Fruit fly (Drosophila melanogaster): ENCODE results near the gene Asciz.
A peak's percentile ranks its signal among the peaks of the same experiment; 100 is the strongest.

The Asciz gene

DNA sequence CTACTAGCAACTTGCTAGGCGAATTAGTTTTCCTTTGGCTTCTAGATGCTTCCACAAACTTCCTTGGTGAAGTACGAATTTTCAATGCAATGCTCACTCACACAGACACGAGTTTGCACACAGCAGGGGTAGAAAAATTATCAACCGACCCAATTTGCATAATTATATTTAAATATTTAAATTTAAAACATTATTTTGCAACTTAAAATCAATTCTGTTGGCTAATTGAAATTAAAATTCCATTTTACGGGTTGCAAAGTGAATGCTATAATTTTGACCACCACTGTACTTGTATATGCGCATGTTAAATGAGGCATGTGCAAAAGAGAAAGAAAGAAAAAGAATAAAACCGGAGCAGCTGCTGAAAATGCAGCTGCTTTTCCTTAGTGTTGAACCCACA is 28.0 kb upstream of the Asciz start (continued):
- TF ChIP-seq dm (GFP tag; optimal IDR thresholded peaks at IDR 0.05) (no peak), mam (GFP tag; optimal IDR thresholded peaks at IDR 0.05) (peak; percentile 57), CG4854 (GFP tag; optimal IDR thresholded peaks at IDR 0.05) (peak; percentile 67), CG31365 (tag; optimal IDR thresholded peaks at IDR 0.05) (peak; percentile 72), Taf1 (GFP tag; IDR thresholded peaks at IDR 0.05) (peak; percentile 77), vvl (GFP tag; IDR thresholded peaks at IDR 0.05) (peak; percentile 98), Lhr (GFP tag; optimal IDR thresholded peaks at IDR 0.05) (peak; percentile 78), CG17359 (tag; optimal IDR thresholded peaks at IDR 0.05) (peak; percentile 98), CG42726 (GFP tag; IDR thresholded peaks at IDR 0.05; ENCODE audit: partially characterized antibody) (no peak), CG33557 (GFP tag; optimal IDR thresholded peaks at IDR 0.05) (peak; percentile 79), en (GFP tag; optimal IDR thresholded peaks at IDR 0.05) (peak; percentile 24), CG13894 (tag; optimal IDR thresholded peaks at IDR 0.05) (peak; percentile 89), Pdp1 (GFP tag; optimal IDR thresholded peaks at IDR 0.05) (peak; percentile 55), CG7372 (GFP tag; IDR thresholded peaks at IDR 0.05) (peak; percentile 92), stc (GFP tag; IDR thresholded peaks at IDR 0.05) (peak; percentile 93), unc-4 (GFP tag; IDR thresholded peaks at IDR 0.05; ENCODE audit: partially characterized antibody) (no peak), pho (GFP tag; optimal IDR thresholded peaks at IDR 0.05) (peak; percentile 29), chm (GFP tag; IDR thresholded peaks at IDR 0.05) (peak; percentile 95), fd102C (GFP tag; optimal IDR thresholded peaks at IDR 0.05) (peak; percentile 85), CG34376 (GFP tag; optimal IDR thresholded peaks at IDR 0.05) (peak; percentile 28), CG12155 (GFP tag; optimal IDR thresholded peaks at IDR 0.05) (peak; percentile 84), Hsf (GFP tag; optimal IDR thresholded peaks at IDR 0.05) (peak; percentile 76), croc (GFP tag; conservative IDR thresholded peaks at IDR 0.05) (peak; percentile 88), CG14965 (GFP tag; optimal IDR thresholded peaks at IDR 0.05; ENCODE audit: borderline replicate concordance) (no peak), PHDP (tag; optimal IDR thresholded peaks at IDR 0.05) (peak; percentile 95), Med (GFP tag) (peak; percentile 91), CG6854 (GFP tag; optimal IDR thresholded peaks at IDR 0.05) (peak; percentile 88), br (optimal IDR thresholded peaks at IDR 0.05) (no peak), ranshi (GFP tag; IDR thresholded peaks at IDR 0.05) (peak; percentile 95), p53 (GFP tag; optimal IDR thresholded peaks at IDR 0.05) (no peak), Kr (GFP tag; optimal IDR thresholded peaks at IDR 0.05) (no peak), HmgD (GFP tag; optimal IDR thresholded peaks at IDR 0.05) (no peak), fd3F (GFP tag; optimal IDR thresholded peaks at IDR 0.05) (peak; percentile 91), zf30C (GFP tag; optimal IDR thresholded peaks at IDR 0.05) (no peak), Bgb (GFP tag; IDR thresholded peaks at IDR 0.05; ENCODE audit: partially characterized antibody) (no peak), H2.0 (GFP tag; IDR thresholded peaks at IDR 0.05) (peak; percentile 90), CG14050 (GFP tag; IDR thresholded peaks at IDR 0.05) (peak; percentile 88), CG17186 (GFP tag; optimal IDR thresholded peaks at IDR 0.05) (peak; percentile 47), lov (optimal IDR thresholded peaks at IDR 0.05) (no peak), lov (GFP tag; IDR thresholded peaks at IDR 0.05) (peak; percentile 88), Fer2 (tag; optimal IDR thresholded peaks at IDR 0.05) (peak; percentile 77), CG16779 (GFP tag; IDR thresholded peaks at IDR 0.05) (peak; percentile 84; the same call in 1 of the 2 replicates), CG7928 (GFP tag; optimal IDR thresholded peaks at IDR 0.05) (peak; percentile 50), Eip74EF (GFP tag; optimal IDR thresholded peaks at IDR 0.05) (peak in 1 of 2 experiments; percentile 91), Chrac-16 (GFP tag; optimal IDR thresholded peaks at IDR 0.05) (peak; percentile 87), slbo (GFP tag; IDR thresholded peaks at IDR 0.05) (peak; percentile 94), wor (GFP tag; IDR thresholded peaks at IDR 0.05) (peak; percentile 84), fd64A (GFP tag; optimal IDR thresholded peaks at IDR 0.05) (peak; percentile 86), sima (GFP tag; optimal IDR thresholded peaks at IDR 0.05) (no peak), gem (tag; optimal IDR thresholded peaks at IDR 0.05) (peak; percentile 96), sd (tag; optimal IDR thresholded peaks at IDR 0.05) (peak; percentile 79)
